Worm (Caenorhabditis elegans) whole organism, L2 larva: ENCODE data around the gene C35A11.2.

Experiments used
- nhr-11 ChIP-seq: fragments of 150-350 bp; optimal IDR thresholded peaks from 2 replicates; lab custom pipeline; 2014; ENCODE audit warnings: missing biosample characterization, missing genetic modification characterization
- snpc-4 ChIP-seq: fragments of 150-350 bp; optimal IDR thresholded peaks from 2 replicates; lab custom pipeline; 2014; ENCODE audit warnings: missing biosample characterization, missing genetic modification characterization
- ztf-4 ChIP-seq: fragments of 150-350 bp; optimal IDR thresholded peaks from 2 replicates; lab custom pipeline; 2014; ENCODE audit warnings: missing biosample characterization, missing genetic modification characterization

DNA sequence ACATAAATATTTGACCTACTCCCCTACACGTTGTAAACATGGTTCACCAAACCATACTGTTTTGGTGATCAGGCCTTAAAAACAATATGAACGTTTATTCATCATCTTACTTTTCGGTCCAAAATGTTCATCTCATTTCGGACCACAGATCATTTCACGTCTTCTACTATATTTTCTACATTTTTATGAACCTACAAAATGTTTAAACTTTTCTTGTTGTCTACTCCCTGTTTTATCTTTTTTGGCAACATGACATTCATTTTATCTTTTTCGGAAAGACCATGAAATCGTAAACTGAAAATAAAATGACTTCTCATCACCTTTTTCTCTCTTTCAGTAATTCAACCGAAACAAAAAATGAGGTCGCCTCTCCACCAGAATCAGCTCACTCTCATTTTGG is 41.8 kb downstream of the C35A11.2 start, which contains the start of gene rhr-1:
- TF ChIP-seq nhr-11 (tag; lab: Kevin White, UChicago) (no peak), snpc-4 (tag; lab: Kevin White, UChicago) (no peak), ztf-4 (tag; lab: Kevin White, UChicago) (no peak)
